Worm (Caenorhabditis elegans) whole organism, L4/young adult: Measurements from ENCODE around the gene F55F10.1.

ENCODE experiments used
- W03F9.2 ChIP-seq: fragments of 150-350 bp; optimal IDR thresholded peaks from 2 replicates; lab custom pipeline; 2014; ENCODE audit warnings: missing biosample characterization, missing genetic modification characterization
- dao-5 ChIP-seq: sonication (generic microtip); optimal IDR thresholded peaks from 2 replicates; lab custom pipeline; 2016; ENCODE audit warnings: missing genotype, missing genetic modification characterization, moderate library complexity, missing compliant biosample characterization
- him-1 ChIP-seq: sonication (generic microtip); optimal IDR thresholded peaks from 2 replicates; lab custom pipeline; 2016; ENCODE audit warnings: missing genotype, missing genetic modification reagents, missing genetic modification characterization, missing compliant biosample characterization

DNA sequence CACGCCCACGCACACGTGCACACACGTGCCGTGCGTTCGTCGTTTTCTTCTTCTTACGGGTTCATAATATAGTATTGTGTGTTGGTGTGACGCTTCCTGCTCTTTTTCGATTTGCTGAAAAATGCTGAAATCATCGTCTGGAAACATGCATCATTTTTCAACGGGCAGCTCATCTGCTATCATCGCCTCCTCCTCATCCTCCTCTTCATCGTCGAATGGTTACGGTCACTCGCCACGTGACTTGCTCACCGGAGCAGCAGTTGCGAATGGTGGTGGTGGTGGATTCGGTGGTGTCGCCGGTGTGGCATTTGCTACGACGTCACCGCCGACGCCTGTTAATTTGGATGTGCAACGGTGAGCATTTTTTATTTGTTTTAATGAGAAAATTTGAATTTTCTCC is 48.1 kb downstream of the F55F10.1 start:
- TF ChIP-seq W03F9.2 (no peak), him-1 (no peak), dao-5 (no peak)
